Worm (Caenorhabditis elegans) whole organism, midembryonic: ENCODE measurements around the gene pir-1.

Experiments
- cog-1 ChIP-seq: sonication (generic microtip); optimal IDR thresholded peaks from 2 replicates; lab custom pipeline; 2016; ENCODE audit warnings: missing genetic modification characterization, missing compliant biosample characterization
- flt-1 ChIP-seq: fragments of 200-800 bp; sonication (Bioruptor generic); IDR thresholded peaks from 2 replicates; pipeline ENCODE4 v1.3.6; 2022; ENCODE audit warnings: missing genetic modification characterization, missing compliant biosample characterization
- klf-2 ChIP-seq: fragments of 200-800 bp; sonication (Bioruptor generic); conservative IDR thresholded peaks from 2 replicates; pipeline ENCODE4 v1.3.6; 2022; ENCODE audit warnings: missing genetic modification reagents, missing genetic modification characterization, missing compliant biosample characterization
- tab-1 ChIP-seq: fragments of 200-800 bp; sonication (Bioruptor generic); IDR thresholded peaks from 2 replicates; pipeline ENCODE4 v1.3.6; 2022; ENCODE audit warnings: missing genetic modification characterization, missing compliant biosample characterization
- ztf-23 ChIP-seq: fragments of 200-800 bp; sonication (Bioruptor generic); IDR thresholded peaks from 2 replicates; pipeline ENCODE4 v1.3.6; 2022; ENCODE audit warnings: missing genetic modification reagents, missing genetic modification characterization, missing compliant biosample characterization

- TF ChIP-seq klf-2: no peak
- TF ChIP-seq flt-1 (GFP tag; lab: Robert Waterston, UW): no peak
- TF ChIP-seq tab-1: no peak
- no peak for TF ChIP-seq cog-1 (tag; lab: Kevin White, UChicago)
- TF ChIP-seq ztf-23 (GFP tag; lab: Robert Waterston, UW): no peak
These were observed 4.1 kb downstream of the pir-1 start for ce11 chrII:9181155-9181554.
